Worm (Caenorhabditis elegans) whole organism, L4 larva: ENCODE data around the gene F15D4.5.
A peak's percentile ranks its signal among the peaks of the same experiment; 100 is the strongest.

Experiments
- D1046.2 ChIP-seq: fragments of 200-800 bp; sonication (Bioruptor generic); IDR thresholded peaks from 2 replicates; pipeline ENCODE4 v1.3.6; 2022; ENCODE audit warnings: missing genetic modification characterization, missing compliant biosample characterization
- F44E2.7 ChIP-seq: fragments of 200-800 bp; sonication (Bioruptor generic); IDR thresholded peaks from 2 replicates; pipeline ENCODE4 v2.1.2; 2022; ENCODE audit warnings: missing genetic modification characterization, missing compliant biosample characterization
- F49E8.2 ChIP-seq: sonication (generic microtip); optimal IDR thresholded peaks from 2 replicates; lab custom pipeline; 2016; ENCODE audit warnings: missing compliant biosample characterization, mild to moderate bottlenecking, missing genetic modification characterization, borderline replicate concordance
- R02D3.7 ChIP-seq: fragments of 150-350 bp; sonication (generic microtip); optimal IDR thresholded peaks from 3 replicates; lab custom pipeline; 2014; ENCODE audit warnings: missing biosample characterization, missing genetic modification characterization
- T26A8.4 ChIP-seq: fragments of 200-800 bp; sonication (Bioruptor generic); IDR thresholded peaks from 2 replicates; pipeline ENCODE4 v1.3.6; 2022; ENCODE audit warnings: missing genetic modification characterization, missing compliant biosample characterization
- Y105C5A.15 ChIP-seq: fragments of 200-800 bp; sonication (Bioruptor generic); IDR thresholded peaks from 2 replicates; pipeline ENCODE4 v1.3.6; 2022; ENCODE audit warnings: missing genetic modification characterization, missing compliant biosample characterization
- Y48G9A.11 ChIP-seq: fragments of 200-800 bp; sonication (Bioruptor generic); IDR thresholded peaks from 2 replicates; pipeline ENCODE4 v1.3.6; 2022; ENCODE audit warnings: missing genetic modification reagents, missing genetic modification characterization, missing compliant biosample characterization
- Y75B8A.6 ChIP-seq: fragments of 200-800 bp; sonication (Bioruptor generic); IDR thresholded peaks from 2 replicates; pipeline ENCODE4 v1.3.6; 2022; ENCODE audit warnings: missing genetic modification reagents, missing genetic modification characterization, missing compliant biosample characterization
- ZK546.5 ChIP-seq, 2 experiments: sonication (generic microtip); optimal IDR thresholded peaks; 2 replicates each; lab custom pipeline; 2017; ENCODE audit warnings: missing biosample characterization in 2 of 2, missing genetic modification characterization in 2 of 2
- aha-1 ChIP-seq: fragments of 150-350 bp; peaks from one replicate; lab custom pipeline; 2014; ENCODE audit warnings: missing biosample characterization, missing genetic modification characterization
- ceh-28 ChIP-seq: fragments of 150-350 bp; optimal IDR thresholded peaks from 2 replicates; lab custom pipeline; 2014; ENCODE audit warnings: missing biosample characterization, missing genetic modification reagents, missing genetic modification characterization
- ceh-32 ChIP-seq: sonication (generic microtip); optimal IDR thresholded peaks from 2 replicates; lab custom pipeline; 2016; ENCODE audit warnings: mild to moderate bottlenecking, missing genetic modification characterization, missing compliant biosample characterization; ENCODE audit not compliant: poor library complexity
- ceh-82 ChIP-seq: sonication (generic microtip); optimal IDR thresholded peaks from 2 replicates; lab custom pipeline; 2017; ENCODE audit warnings: missing biosample characterization, missing genetic modification characterization
- daf-16 ChIP-seq, 3 experiments: sonication (generic microtip); optimal IDR thresholded peaks; 2 replicates each; lab custom pipeline; 2016 to 2017; ENCODE audit warnings: missing genetic modification characterization in 3 of 3, missing genetic modification reagents in 3 of 3, mild to moderate bottlenecking in 2 of 3, missing compliant biosample characterization in 2 of 3, missing biosample characterization in 1 of 3, moderate library complexity in 1 of 3
- daf-8 ChIP-seq: fragments of 200-800 bp; sonication (Bioruptor generic); IDR thresholded peaks from 2 replicates; pipeline ENCODE4 v1.3.6; 2022; ENCODE audit warnings: missing genetic modification characterization, missing compliant biosample characterization
- dmd-8 ChIP-seq: fragments of 200-800 bp; sonication (Bioruptor generic); IDR thresholded peaks from 2 replicates; pipeline ENCODE4 v1.3.6; 2022; ENCODE audit warnings: missing genetic modification characterization, missing compliant biosample characterization
- dpl-1 ChIP-seq: fragments of 150-350 bp; optimal IDR thresholded peaks from 2 replicates; lab custom pipeline; 2014; ENCODE audit warnings: missing biosample characterization, missing genetic modification reagents, missing genetic modification characterization
- dve-1 ChIP-seq: sonication (generic microtip); optimal IDR thresholded peaks from 2 replicates; lab custom pipeline; 2017; ENCODE audit warnings: antibody characterized with exemption, mild to moderate bottlenecking, missing genetic modification characterization, missing compliant biosample characterization; ENCODE audit not compliant: insufficient read depth
- hlh-30 ChIP-seq: sonication (generic microtip); optimal IDR thresholded peaks from 2 replicates; lab custom pipeline; 2017; ENCODE audit warnings: antibody characterized with exemption, mild to moderate bottlenecking, missing genetic modification characterization, missing compliant biosample characterization; ENCODE audit not compliant: insufficient read depth
- jun-1 ChIP-seq: fragments of 150-350 bp; optimal IDR thresholded peaks from 2 replicates; lab custom pipeline; 2014; ENCODE audit warnings: missing biosample characterization, missing genetic modification reagents, missing genetic modification characterization
- lin-13 ChIP-seq: fragments of 150-350 bp; optimal IDR thresholded peaks from 2 replicates; lab custom pipeline; 2014; ENCODE audit warnings: missing biosample characterization, missing genetic modification reagents, missing genetic modification characterization
- lir-3 ChIP-seq: sonication (generic microtip); optimal IDR thresholded peaks from 2 replicates; lab custom pipeline; 2016; ENCODE audit warnings: mild to moderate bottlenecking, missing genetic modification characterization, missing compliant biosample characterization
- madf-5 ChIP-seq, 2 experiments: fragments of 200-800 bp; sonication (Bioruptor generic); IDR thresholded peaks; 2 replicates each; pipeline ENCODE4 v1.3.6; 2022; ENCODE audit warnings: missing compliant biosample characterization in 2 of 2, missing genetic modification characterization in 2 of 2
- mdt-29 ChIP-seq: fragments of 200-800 bp; sonication (Bioruptor generic); IDR thresholded peaks from 2 replicates; pipeline ENCODE4 v1.3.6; 2022; ENCODE audit warnings: missing genetic modification reagents, missing genetic modification characterization, missing compliant biosample characterization
- mep-1 ChIP-seq: fragments of 150-350 bp; sonication (generic microtip); optimal IDR thresholded peaks from 3 replicates; lab custom pipeline; 2014; ENCODE audit warnings: missing biosample characterization, missing genetic modification characterization
- nhr-102 ChIP-seq: sonication (generic microtip); optimal IDR thresholded peaks from 2 replicates; lab custom pipeline; 2016; ENCODE audit warnings: mild to moderate bottlenecking, missing genetic modification characterization, moderate library complexity, missing compliant biosample characterization
- nhr-111 ChIP-seq: fragments of 200-800 bp; sonication (Bioruptor generic); optimal IDR thresholded peaks from 2 replicates; lab custom pipeline; 2018; ENCODE audit warnings: mild to moderate bottlenecking, missing genetic modification characterization, missing compliant biosample characterization
- nhr-28 ChIP-seq: fragments of 150-350 bp; optimal IDR thresholded peaks from 2 replicates; lab custom pipeline; 2014; ENCODE audit warnings: missing biosample characterization, missing genetic modification characterization
- nhr-42 ChIP-seq: fragments of 200-800 bp; sonication (Bioruptor generic); IDR thresholded peaks from 2 replicates; pipeline ENCODE4 v1.3.6; 2022; ENCODE audit warnings: missing genetic modification characterization, missing compliant biosample characterization
- nhr-48 ChIP-seq: sonication (generic microtip); optimal IDR thresholded peaks from 2 replicates; lab custom pipeline; 2016; ENCODE audit warnings: mild to moderate bottlenecking, missing genetic modification characterization, missing compliant biosample characterization
- set-16 ChIP-seq: fragments of 200-800 bp; sonication (Bioruptor generic); IDR thresholded peaks from 2 replicates; pipeline ENCODE4 v1.3.6; 2022; ENCODE audit warnings: missing genetic modification reagents, missing genetic modification characterization, missing compliant biosample characterization
- snpc-1.2 ChIP-seq: fragments of 200-800 bp; sonication (Bioruptor generic); IDR thresholded peaks from 2 replicates; pipeline ENCODE4 v1.3.6; 2022; ENCODE audit warnings: missing genetic modification reagents, missing genetic modification characterization, missing compliant biosample characterization
- tag-97 ChIP-seq: fragments of 200-800 bp; sonication (Bioruptor generic); IDR thresholded peaks from 2 replicates; pipeline ENCODE4 v1.3.6; 2022; ENCODE audit warnings: missing genetic modification characterization, missing compliant biosample characterization
- unc-39 ChIP-seq: sonication (generic microtip); optimal IDR thresholded peaks from 2 replicates; lab custom pipeline; 2017; ENCODE audit warnings: missing biosample characterization, missing genetic modification characterization
- unc-62 ChIP-seq, 3 experiments: fragments of 150-350 bp in 1 of 3; sonication (generic microtip); optimal IDR thresholded peaks in 2 of 3; peaks in 1 of 3; 1 replicate in 1 of 3; 2 replicates in 2 of 3; lab custom pipeline; 2014 to 2017; ENCODE audit warnings: missing biosample characterization in 3 of 3, missing genetic modification characterization in 3 of 3, missing genetic modification reagents in 3 of 3, missing genotype in 1 of 3
- vab-7 ChIP-seq: fragments of 200-800 bp; sonication (Bioruptor generic); IDR thresholded peaks from 2 replicates; pipeline ENCODE4 v1.3.6; 2022; ENCODE audit warnings: missing genetic modification reagents, missing genetic modification characterization, missing compliant biosample characterization
- zag-1 ChIP-seq: fragments of 150-350 bp; optimal IDR thresholded peaks from 2 replicates; lab custom pipeline; 2014; ENCODE audit warnings: missing biosample characterization, missing genetic modification characterization
- zfp-2 ChIP-seq: sonication (generic microtip); optimal IDR thresholded peaks from 2 replicates; lab custom pipeline; 2016; ENCODE audit warnings: mild to moderate bottlenecking, missing genetic modification characterization, missing compliant biosample characterization
- zfp-3 ChIP-seq: fragments of 200-800 bp; sonication (Bioruptor generic); conservative IDR thresholded peaks from 2 replicates; pipeline ENCODE4 v1.3.6; 2022; ENCODE audit warnings: missing genetic modification reagents, missing genetic modification characterization, missing compliant biosample characterization
- zip-11 ChIP-seq: fragments of 200-800 bp; sonication (Bioruptor generic); IDR thresholded peaks from 2 replicates; pipeline ENCODE4 v1.3.6; 2022; ENCODE audit warnings: missing genetic modification characterization, missing compliant biosample characterization
- zip-2 ChIP-seq: fragments of 150-350 bp; optimal IDR thresholded peaks from 2 replicates; lab custom pipeline; 2014; ENCODE audit warnings: missing biosample characterization, missing genetic modification characterization

Gene F15D4.5

ce11 chrII:13289891-13290290, 44.7 kb downstream of the F15D4.5 start:
- TF ChIP-seq daf-16 (GFP tag; optimal IDR thresholded peaks at IDR 0.05; lab: Kevin White, UChicago) = no peak
- TF ChIP-seq daf-16 (tag; optimal IDR thresholded peaks at IDR 0.05; lab: Kevin White, UChicago) = no peak
- TF ChIP-seq ceh-32 (tag; lab: Kevin White, UChicago) = no peak
- no peak for TF ChIP-seq snpc-1.2
- TF ChIP-seq lir-3 (tag; lab: Kevin White, UChicago) = no peak
- no peak for TF ChIP-seq zip-2
- 0 out of 2 replicates have a peak, but pooled peaks have one; percentile 21 for TF ChIP-seq D1046.2 (GFP tag; lab: Robert Waterston, UW)
- TF ChIP-seq zag-1 = no peak
- TF ChIP-seq mdt-29 = no peak
- no peak for TF ChIP-seq nhr-102 (tag; lab: Kevin White, UChicago)
- no peak for TF ChIP-seq zip-11 (GFP tag; lab: Robert Waterston, UW)
- TF ChIP-seq set-16 (GFP tag; lab: Robert Waterston, UW) = peak; percentile 64
- TF ChIP-seq dmd-8 = peak; percentile 33; the same call in 1 of the 2 replicates
- TF ChIP-seq ZK546.5 (tag; optimal IDR thresholded peaks at IDR 0.05; lab: Kevin White, UChicago) = no peak
- TF ChIP-seq dpl-1 = no peak
- peak; percentile 3 for TF ChIP-seq lin-13 (GFP tag; lab: Kevin White, UChicago)
- no peak for TF ChIP-seq R02D3.7 (tag; lab: Kevin White, UChicago)
- TF ChIP-seq F44E2.7 = 0 out of 2 replicates have a peak, but pooled peaks have one; percentile 43

ce11 chrII:13290518-13291286, 45.5 kb downstream of the F15D4.5 start:
- TF ChIP-seq F49E8.2 (tag; lab: Kevin White, UChicago) (no peak), dve-1 (peak; percentile 2), nhr-28 (peak; percentile 17), set-16 (GFP tag; lab: Robert Waterston, UW) (peak; percentile 48), ceh-28 (tag; lab: Kevin White, UChicago) (no peak), daf-16 (GFP tag; optimal IDR thresholded peaks at IDR 0.05; lab: Kevin White, UChicago) (no peak), daf-16 (tag; optimal IDR thresholded peaks at IDR 0.05; lab: Kevin White, UChicago) (peak; percentile 12), daf-8 (GFP tag; lab: Robert Waterston, UW) (no peak), nhr-48 (no peak), Y75B8A.6 (GFP tag; lab: Robert Waterston, UW) (no peak), hlh-30 (tag; lab: Kevin White, UChicago) (no peak), aha-1 (peak; percentile 75), ceh-82 (no peak), madf-5 (GFP tag; IDR thresholded peaks at IDR 0.05; lab: Robert Waterston, UW) (no peak), R02D3.7 (tag; lab: Kevin White, UChicago) (no peak), nhr-42 (GFP tag; lab: Robert Waterston, UW) (no peak), unc-39 (tag; lab: Kevin White, UChicago) (no peak), mep-1 (tag; lab: Kevin White, UChicago) (no peak), tag-97 (0 out of 2 replicates have a peak, but pooled peaks have one; percentile 8), mdt-29 (no peak), vab-7 (GFP tag; lab: Robert Waterston, UW) (no peak), lin-13 (GFP tag; lab: Kevin White, UChicago) (no peak), D1046.2 (GFP tag; lab: Robert Waterston, UW) (peak; percentile 38; the same call in 1 of the 2 replicates), T26A8.4 (GFP tag; lab: Robert Waterston, UW) (0 out of 2 replicates have a peak, but pooled peaks have one; percentile 8), unc-62 (GFP tag; optimal IDR thresholded peaks at IDR 0.05 in 1 of 2; lab: Kevin White, UChicago) (peak in 1 of 2 experiments; percentile 84), unc-62 (tag; optimal IDR thresholded peaks at IDR 0.05; lab: Kevin White, UChicago) (no peak), jun-1 (tag; lab: Kevin White, UChicago) (no peak), Y48G9A.11 (GFP tag; lab: Robert Waterston, UW) (no peak), zfp-3 (GFP tag; lab: Robert Waterston, UW) (no peak), nhr-111 (GFP tag; lab: Kevin White, UChicago) (no peak), zfp-2 (no peak), Y105C5A.15 (GFP tag; lab: Robert Waterston, UW) (no peak)
